Worm (Caenorhabditis elegans): ENCODE measurements around the gene str-185.
A peak's percentile ranks its signal among the peaks of the same experiment; 100 is the strongest.
"Not testable (repeated sequence)": the region's sequence is repeated elsewhere in the genome, so short reads cannot be mapped to it uniquely, and the experiment has no call there.

The str-185 gene

DNA sequence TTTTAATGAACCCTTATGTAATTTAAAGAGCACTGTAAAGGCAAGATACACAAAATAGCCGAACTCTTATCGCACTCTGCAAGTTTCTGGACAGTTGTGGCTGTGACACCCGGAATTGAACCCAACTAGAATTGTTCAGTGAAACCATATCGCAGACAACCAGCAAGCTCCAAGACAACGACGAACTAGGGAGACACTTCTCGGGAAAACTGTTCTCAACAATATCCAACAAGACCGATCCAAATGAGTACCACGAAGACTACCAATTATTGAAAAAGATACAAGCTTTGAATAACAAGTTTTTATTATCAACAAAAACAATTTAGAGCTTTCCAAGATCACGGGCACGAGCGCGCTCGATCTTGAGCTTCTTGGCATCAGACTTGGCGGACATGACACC is 40.9 kb downstream of the str-185 start (continued):
- TF ChIP-seq lin-26 (GFP tag; IDR thresholded peaks at IDR 0.05) (peak; percentile 89), tlf-1 (GFP tag; optimal IDR thresholded peaks at IDR 0.05) (peak; percentile 68), lsl-1 (GFP tag; optimal IDR thresholded peaks at IDR 0.05) (peak; percentile 54), bed-1 (GFP tag; IDR thresholded peaks at IDR 0.05) (peak; percentile 28; the same call in 1 of the 2 replicates), Y53G8AR.9 (GFP tag; conservative IDR thresholded peaks at IDR 0.05) (peak; percentile 82), die-1 (tag; optimal IDR thresholded peaks at IDR 0.05) (peak; percentile 22), ceh-40 (GFP tag; IDR thresholded peaks at IDR 0.05) (peak; percentile 60; the same call in 1 of the 2 replicates), rec-8 (tag; optimal IDR thresholded peaks at IDR 0.05) (peak in 1 of 2 experiments; percentile 54), ztf-18 (tag; optimal IDR thresholded peaks at IDR 0.05) (peak; percentile 51), cebp-1 (tag; optimal IDR thresholded peaks at IDR 0.05) (peak; percentile 47), dox-1 (GFP tag; IDR thresholded peaks at IDR 0.05) (peak; percentile 78), athp-1 (tag; optimal IDR thresholded peaks at IDR 0.05) (peak; percentile 55), nfyb-1 (GFP tag; IDR thresholded peaks at IDR 0.05) (peak; percentile 74), egl-44 (GFP tag; IDR thresholded peaks at IDR 0.05) (peak; percentile 17; the same call in 1 of the 2 replicates), snpc-1.1 (tag; optimal IDR thresholded peaks at IDR 0.05; ENCODE audit: insufficient read depth) (peak; percentile 34), snpc-3.4 (tag; optimal IDR thresholded peaks at IDR 0.05) (peak; percentile 30), ceh-58 (GFP tag; IDR thresholded peaks at IDR 0.05) (peak; percentile 82), hsf-1 (GFP tag; IDR thresholded peaks at IDR 0.05) (peak; percentile 86), Y79H2A.3 (GFP tag; conservative IDR thresholded peaks at IDR 0.05) (0 out of 2 replicates have a peak, but pooled peaks have one; percentile 22), hrde-1 (tag; optimal IDR thresholded peaks at IDR 0.05; ENCODE audit: borderline replicate concordance) (peak; percentile 95), F33H1.4 (GFP tag; IDR thresholded peaks at IDR 0.05) (peak; percentile 57), B0336.3 (GFP tag; IDR thresholded peaks at IDR 0.05) (peak; percentile 72), repo-1 (tag; optimal IDR thresholded peaks at IDR 0.05) (peak; percentile 32), him-1 (tag; optimal IDR thresholded peaks at IDR 0.05) (peak; percentile 99), ama-1 (GFP tag; optimal IDR thresholded peaks at IDR 0.05) (peak in 1 of 2 experiments; percentile 49), F39B2.1 (GFP tag; IDR thresholded peaks at IDR 0.05) (peak; percentile 87; the same call in 1 of the 2 replicates), snpc-1.3 (tag; optimal IDR thresholded peaks at IDR 0.05; ENCODE audit: insufficient read depth) (peak; percentile 10), aptf-3 (GFP tag; IDR thresholded peaks at IDR 0.05) (0 out of 2 replicates have a peak, but pooled peaks have one; percentile 8), ceh-91 (GFP tag; IDR thresholded peaks at IDR 0.05) (peak; percentile 21; the same call in 1 of the 2 replicates), attf-5 (GFP tag; optimal IDR thresholded peaks at IDR 0.05) (peak; percentile 17), D2030.7 (GFP tag; IDR thresholded peaks at IDR 0.05) (peak; percentile 76), Y95B8A.8 (GFP tag; IDR thresholded peaks at IDR 0.05) (peak; percentile 75), F52B5.7 (tag; optimal IDR thresholded peaks at IDR 0.05) (peak; percentile 69)
- not testable (repeated sequence) for TF ChIP-seq cebp-1 (GFP tag; IDR thresholded peaks at IDR 0.05); ama-1 (optimal IDR thresholded peaks at IDR 0.05)

DNA sequence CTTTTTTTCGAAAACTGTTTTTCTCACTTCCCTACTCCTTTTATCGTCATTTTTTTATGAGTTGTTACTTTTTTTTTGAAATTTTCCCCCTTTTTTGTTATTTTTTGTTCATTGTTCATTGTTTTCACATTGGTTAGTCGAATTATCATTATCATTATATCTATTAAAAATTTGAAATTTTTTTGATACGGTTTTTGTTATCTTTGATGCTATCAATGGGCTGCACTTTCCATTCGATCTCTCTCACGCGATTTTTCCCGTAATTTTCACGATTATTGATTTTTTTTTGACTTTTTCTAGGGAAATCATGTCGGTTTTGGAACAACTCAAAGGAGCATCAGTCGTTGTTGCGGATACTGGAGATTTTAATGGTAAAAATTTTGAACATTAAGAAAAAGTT is 43.5 kb downstream of the str-185 start, which contains the start of gene tald-1:
Gene tald-1, plus strand, starts transcription at position 301 of the 400 bp plus-strand sequence.
- TF ChIP-seq ceh-27 (GFP tag; optimal IDR thresholded peaks at IDR 0.05), result no peak
- TF ChIP-seq sea-2 (GFP tag; IDR thresholded peaks at IDR 0.05), result no peak
- TF ChIP-seq ama-1 (optimal IDR thresholded peaks at IDR 0.05), result no peak
- peak; percentile 5 to 29 for TF ChIP-seq ama-1 (GFP tag; optimal IDR thresholded peaks at IDR 0.05)
- TF ChIP-seq lsy-27 (tag; optimal IDR thresholded peaks at IDR 0.05; ENCODE audit: borderline replicate concordance, insufficient read depth), result no peak
- no peak for TF ChIP-seq hrde-1 (tag; optimal IDR thresholded peaks at IDR 0.05; ENCODE audit: borderline replicate concordance)
- peak; percentile 14 for TF ChIP-seq nhr-80 (tag; optimal IDR thresholded peaks at IDR 0.05)
- TF ChIP-seq F23B12.7 (tag; optimal IDR thresholded peaks at IDR 0.05; ENCODE audit: insufficient read depth), result no peak
- no peak for TF ChIP-seq snpc-1.3 (tag; optimal IDR thresholded peaks at IDR 0.05; ENCODE audit: insufficient read depth)
- no peak for TF ChIP-seq sptf-2 (GFP tag; optimal IDR thresholded peaks at IDR 0.05)
- no peak for TF ChIP-seq let-526 (GFP tag; IDR thresholded peaks at IDR 0.05)
- TF ChIP-seq snpc-4 (GFP tag; optimal IDR thresholded peaks at IDR 0.05), result no peak
- TF ChIP-seq snpc-4 (tag; optimal IDR thresholded peaks at IDR 0.05), result peak in 1 of 4 experiments; percentile 7
